Fruit fly (Drosophila melanogaster) whole organism, embryonic: ENCODE results near the gene Mnn1.

Source experiments
- CG10431 ChIP-seq: fragments of 200-800 bp; sonication (Bioruptor generic); optimal IDR thresholded peaks from 3 replicates; lab custom pipeline; 2018; ENCODE audit warnings: missing biosample characterization, mild to moderate bottlenecking, missing genetic modification characterization
- CG10543 ChIP-seq: fragments of 200-800 bp; sonication (Bioruptor generic); optimal IDR thresholded peaks from 3 replicates; lab custom pipeline; 2017; ENCODE audit warnings: missing biosample characterization, mild to moderate bottlenecking, missing genetic modification characterization, moderate library complexity
- CG11560 ChIP-seq: fragments of 200-800 bp; sonication (Bioruptor generic); IDR thresholded peaks from 3 replicates; pipeline ENCODE4 v1.3.6; 2022; ENCODE audit warnings: missing biosample characterization, missing genetic modification characterization
- CG12104 ChIP-seq: fragments of 200-800 bp; sonication (Bioruptor generic); optimal IDR thresholded peaks from 3 replicates; lab custom pipeline; 2016; ENCODE audit warnings: missing biosample characterization, missing genetic modification characterization
- CG12391 ChIP-seq: fragments of 200-800 bp; sonication (Bioruptor generic); optimal IDR thresholded peaks from 3 replicates; lab custom pipeline; 2018; ENCODE audit warnings: missing biosample characterization, mild to moderate bottlenecking, missing genetic modification characterization, moderate library complexity
- CG13424 ChIP-seq: fragments of 200-800 bp; sonication (Bioruptor generic); optimal IDR thresholded peaks from 2 replicates; lab custom pipeline; 2019; ENCODE audit warnings: missing biosample characterization, mild to moderate bottlenecking, missing genetic modification characterization, moderate library complexity
- CG13775 ChIP-seq: fragments of 200-800 bp; sonication (Bioruptor generic); optimal IDR thresholded peaks from 3 replicates; lab custom pipeline; 2017; ENCODE audit warnings: missing biosample characterization, mild to moderate bottlenecking, missing genetic modification characterization
- CG17568 ChIP-seq: fragments of 200-800 bp; sonication (Bioruptor generic); optimal IDR thresholded peaks from 2 replicates; lab custom pipeline; 2018; ENCODE audit warnings: missing biosample characterization, mild to moderate bottlenecking, missing genetic modification characterization, moderate library complexity
- CG2116 ChIP-seq: fragments of 200-800 bp; sonication (Bioruptor generic); optimal IDR thresholded peaks from 3 replicates; lab custom pipeline; 2018; ENCODE audit warnings: missing biosample characterization, mild to moderate bottlenecking, missing genetic modification characterization
- CG2129 ChIP-seq: fragments of 200-800 bp; sonication (Bioruptor generic); IDR thresholded peaks from 2 replicates; pipeline ENCODE4 v1.3.6; 2022; ENCODE audit warnings: missing biosample characterization, missing genetic modification characterization; ENCODE audit not compliant: partially characterized antibody
- CG2202 ChIP-seq: fragments of 200-800 bp; sonication (Bioruptor generic); optimal IDR thresholded peaks from 2 replicates; lab custom pipeline; 2018; ENCODE audit warnings: missing biosample characterization, mild to moderate bottlenecking, missing genetic modification characterization
- CG2875 ChIP-seq: fragments of 200-800 bp; sonication (Bioruptor generic); optimal IDR thresholded peaks from 2 replicates; lab custom pipeline; 2017; ENCODE audit warnings: missing biosample characterization, mild to moderate bottlenecking, missing genetic modification characterization, missing genetic modification reagents
- CG30020 ChIP-seq: fragments of 200-800 bp; optimal IDR thresholded peaks from 2 replicates; lab custom pipeline; 2019; ENCODE audit warnings: missing biosample characterization, mild to moderate bottlenecking, missing genetic modification characterization, moderate library complexity
- CG30403 ChIP-seq: fragments of 200-800 bp; sonication (Bioruptor generic); optimal IDR thresholded peaks from 3 replicates; lab custom pipeline; 2016; ENCODE audit warnings: missing biosample characterization, missing genetic modification characterization
- CG33557 ChIP-seq: fragments of 200-800 bp; sonication (Bioruptor generic); optimal IDR thresholded peaks from 2 replicates; lab custom pipeline; 2019; ENCODE audit warnings: missing biosample characterization, mild to moderate bottlenecking, missing genetic modification characterization, moderate library complexity
- CG34376 ChIP-seq: fragments of 200-800 bp; sonication (Bioruptor generic); optimal IDR thresholded peaks from 2 replicates; lab custom pipeline; 2018; ENCODE audit warnings: missing biosample characterization, mild to moderate bottlenecking, missing genetic modification characterization
- CG3838 ChIP-seq: fragments of 200-800 bp; sonication (Bioruptor generic); optimal IDR thresholded peaks from 3 replicates; lab custom pipeline; 2016; ENCODE audit warnings: missing biosample characterization, missing genetic modification characterization
- CG4730 ChIP-seq: fragments of 200-800 bp; sonication (Bioruptor generic); IDR thresholded peaks from 2 replicates; pipeline ENCODE4 v1.3.6; 2022; ENCODE audit warnings: missing biosample characterization, missing genetic modification characterization
- CG6654 ChIP-seq: fragments of 200-800 bp; sonication (Bioruptor generic); optimal IDR thresholded peaks from 2 replicates; lab custom pipeline; 2017; ENCODE audit warnings: missing biosample characterization, mild to moderate bottlenecking, missing genetic modification characterization
- CG6854 ChIP-seq: fragments of 200-800 bp; sonication (Bioruptor generic); optimal IDR thresholded peaks from 3 replicates; lab custom pipeline; 2017; ENCODE audit warnings: missing biosample characterization, mild to moderate bottlenecking, missing genetic modification characterization
- CG8089 ChIP-seq: fragments of 200-800 bp; sonication (Bioruptor generic); optimal IDR thresholded peaks from 3 replicates; lab custom pipeline; 2016; ENCODE audit warnings: missing biosample characterization, missing genetic modification characterization
- CG9817 ChIP-seq: fragments of 200-800 bp; sonication (Bioruptor generic); optimal IDR thresholded peaks from 2 replicates; lab custom pipeline; 2018; ENCODE audit warnings: missing biosample characterization, mild to moderate bottlenecking, missing genetic modification characterization, moderate library complexity
- CG9876 ChIP-seq: fragments of 200-800 bp; sonication (Bioruptor generic); optimal IDR thresholded peaks from 2 replicates; lab custom pipeline; 2016; ENCODE audit warnings: missing biosample characterization, missing genetic modification characterization
- CkIIα-i1 ChIP-seq: fragments of 200-800 bp; sonication (Bioruptor generic); IDR thresholded peaks from 2 replicates; pipeline ENCODE4 v1.3.6; 2022; ENCODE audit warnings: missing biosample characterization, missing genetic modification characterization
- Ets65A ChIP-seq: fragments of 200-800 bp; sonication (Bioruptor generic); peaks from one replicate; lab custom pipeline; 2016; ENCODE audit warnings: missing biosample characterization, missing genetic modification characterization
- HLH3B ChIP-seq: fragments of 200-800 bp; sonication (Bioruptor generic); IDR thresholded peaks from 2 replicates; pipeline ENCODE4 v1.3.6; 2022; ENCODE audit warnings: missing biosample characterization, missing genetic modification characterization
- Hr3 ChIP-seq: fragments of 200-800 bp; sonication (Bioruptor generic); optimal IDR thresholded peaks from 3 replicates; lab custom pipeline; 2016; ENCODE audit warnings: missing biosample characterization, missing genetic modification characterization
- Hr51 ChIP-seq, 2 experiments: fragments of 200-800 bp; sonication (Bioruptor generic); optimal IDR thresholded peaks; 2 replicates in 1 of 2; 3 replicates in 1 of 2; lab custom pipeline; 2016 to 2018; ENCODE audit warnings: missing biosample characterization in 2 of 2, missing genetic modification characterization in 2 of 2, mild to moderate bottlenecking in 1 of 2, moderate library complexity in 1 of 2
- Hsf ChIP-seq: fragments of 200-800 bp; sonication (Bioruptor generic); optimal IDR thresholded peaks from 3 replicates; lab custom pipeline; 2016; ENCODE audit warnings: missing biosample characterization, missing genetic modification characterization
- MBD-R2 ChIP-seq: fragments of 200-800 bp; sonication (Bioruptor generic); IDR thresholded peaks from 2 replicates; pipeline ENCODE4 v1.3.6; 2022; ENCODE audit warnings: missing biosample characterization, missing genetic modification characterization
- NFAT ChIP-seq: fragments of 200-800 bp; sonication (Bioruptor generic); IDR thresholded peaks from 2 replicates; pipeline ENCODE4 v1.3.6; 2022; ENCODE audit warnings: missing biosample characterization, missing genetic modification characterization
- Ptx1 ChIP-seq: fragments of 200-800 bp; sonication (Bioruptor generic); IDR thresholded peaks from 2 replicates; pipeline ENCODE4 v1.3.6; 2022; ENCODE audit warnings: missing biosample characterization, missing genetic modification characterization
- Rfx ChIP-seq: fragments of 200-800 bp; sonication (Bioruptor generic); IDR thresholded peaks from 2 replicates; pipeline ENCODE4 v1.3.6; 2022; ENCODE audit warnings: missing biosample characterization, missing genetic modification characterization
- Taf1 ChIP-seq: fragments of 200-800 bp; sonication (Bioruptor generic); IDR thresholded peaks from 2 replicates; pipeline ENCODE4 v1.3.6; 2022; ENCODE audit warnings: missing biosample characterization, missing genetic modification characterization
- cad ChIP-seq: fragments of >200 bp; optimal IDR thresholded peaks from 2 replicates; lab custom pipeline; 2017; ENCODE audit warnings: missing biosample characterization, missing genetic modification characterization
- danr ChIP-seq: fragments of 200-800 bp; sonication (Bioruptor generic); IDR thresholded peaks from 2 replicates; pipeline ENCODE4 v1.3.6; 2022; ENCODE audit warnings: missing biosample characterization, missing genetic modification characterization
- esg ChIP-seq: fragments of 200-800 bp; sonication (Bioruptor generic); conservative IDR thresholded peaks from 2 replicates; pipeline ENCODE4 v1.3.6; 2022; ENCODE audit warnings: missing biosample characterization, missing genetic modification characterization
- fu2 ChIP-seq: fragments of 200-800 bp; sonication (Bioruptor generic); optimal IDR thresholded peaks from 2 replicates; lab custom pipeline; 2016; ENCODE audit warnings: missing biosample characterization, missing genetic modification characterization
- grn ChIP-seq: fragments of 200-800 bp; sonication (Bioruptor generic); optimal IDR thresholded peaks from 3 replicates; lab custom pipeline; 2017; ENCODE audit warnings: missing biosample characterization, missing genetic modification characterization
- gro ChIP-seq: fragments of 200-800 bp; sonication (Bioruptor generic); optimal IDR thresholded peaks from 2 replicates; lab custom pipeline; 2016; ENCODE audit warnings: missing biosample characterization, missing genetic modification characterization
- pan ChIP-seq, 4 experiments: fragments of >200 bp in 3 of 4; fragments of 200-800 bp in 1 of 4; sonication (Bioruptor generic) in 1 of 4; optimal IDR thresholded peaks in 3 of 4; IDR thresholded peaks in 1 of 4; 2 replicates each; pipeline versions ENCODE4 v1.3.6 to Lab custom; 2017 to 2022; ENCODE audit warnings: missing biosample characterization in 2 of 4, missing genetic modification characterization in 2 of 4, mixed read lengths in 1 of 4
- pros ChIP-seq: fragments of 200-800 bp; sonication (Bioruptor generic); optimal IDR thresholded peaks from 3 replicates; lab custom pipeline; 2019; ENCODE audit warnings: missing biosample characterization, mild to moderate bottlenecking, missing genetic modification characterization, moderate library complexity
- sd ChIP-seq: fragments of 200-800 bp; sonication (Bioruptor generic); optimal IDR thresholded peaks from 3 replicates; lab custom pipeline; 2018; ENCODE audit warnings: missing biosample characterization, mild to moderate bottlenecking, missing genetic modification characterization, moderate library complexity
- sna ChIP-seq: fragments of 200-800 bp; sonication (Bioruptor generic); IDR thresholded peaks from 2 replicates; pipeline ENCODE4 v1.3.6; 2022; ENCODE audit warnings: missing biosample characterization, missing genetic modification characterization; ENCODE audit not compliant: partially characterized antibody
- sr ChIP-seq: fragments of 200-800 bp; sonication (Bioruptor generic); IDR thresholded peaks from 3 replicates; pipeline ENCODE4 v1.3.6; 2022; ENCODE audit warnings: missing biosample characterization, missing genetic modification characterization
- tgo ChIP-seq: fragments of 200-800 bp; sonication (Bioruptor generic); IDR thresholded peaks from 3 replicates; pipeline ENCODE4 v1.3.6; 2022; ENCODE audit warnings: missing biosample characterization, missing genetic modification characterization
- tio ChIP-seq: fragments of 200-800 bp; sonication (Bioruptor generic); optimal IDR thresholded peaks from 2 replicates; lab custom pipeline; 2017; ENCODE audit warnings: missing biosample characterization, missing genetic modification characterization, inconsistent platforms
- tx ChIP-seq: fragments of 200-800 bp; sonication (Bioruptor generic); optimal IDR thresholded peaks from 2 replicates; lab custom pipeline; 2016; ENCODE audit warnings: missing biosample characterization, missing genetic modification characterization
- unpg ChIP-seq: fragments of 200-800 bp; sonication (Bioruptor generic); optimal IDR thresholded peaks from 3 replicates; lab custom pipeline; 2018; ENCODE audit warnings: missing biosample characterization, mild to moderate bottlenecking, missing genetic modification characterization, moderate library complexity

Gene Mnn1

DNA sequence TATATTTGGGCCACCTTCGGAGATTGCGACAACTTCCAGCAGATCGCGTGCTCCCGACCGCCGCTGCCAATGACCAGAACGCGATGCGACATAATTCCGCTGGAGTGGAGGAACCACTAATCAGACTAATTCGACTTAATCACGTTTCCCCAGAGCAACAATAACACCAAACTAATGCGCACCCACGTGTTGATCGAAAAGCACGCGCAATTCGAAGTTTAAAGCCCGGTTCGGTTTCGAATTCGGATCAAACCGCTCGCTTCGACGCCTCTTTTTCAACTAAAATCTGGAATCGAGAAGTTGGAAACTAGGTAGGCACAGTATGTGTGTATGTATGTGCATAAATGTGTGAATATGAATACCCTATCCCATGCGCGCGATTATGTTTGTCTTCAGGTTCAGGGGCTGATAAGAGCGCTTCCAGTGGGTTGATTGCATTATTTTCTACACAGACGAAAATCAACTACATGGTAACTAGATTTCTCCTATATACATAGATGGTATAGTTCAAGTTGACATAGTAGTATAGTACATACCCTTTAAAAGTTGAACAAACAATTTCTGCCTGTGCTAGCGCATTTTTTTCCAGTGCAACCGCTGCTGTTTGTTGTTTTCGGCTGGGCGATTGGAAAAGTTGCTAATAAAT lies 32.4 kb upstream of the Mnn1 start, which contains the start of gene Gart (continued):
- TF ChIP-seq Hr51 (GFP tag; optimal IDR thresholded peaks at IDR 0.05; lab: Kevin White, UChicago) (peak in 1 of 2 experiments; percentile 43), sna (GFP tag; lab: Robert Waterston, UW) (no peak), CG12391 (tag; lab: Kevin White, UChicago) (peak; percentile 71), CG9876 (peak; percentile 59), pros (GFP tag; lab: Kevin White, UChicago) (no peak), HLH3B (peak; percentile 70; the same call in 1 of the 2 replicates), CG12104 (peak; percentile 26), danr (GFP tag; lab: Robert Waterston, UW) (0 out of 2 replicates have a peak, but pooled peaks have one; percentile 16), CG30403 (GFP tag; lab: Kevin White, UChicago) (peak; percentile 76), CG13775 (GFP tag; lab: Kevin White, UChicago) (peak; percentile 12), CG13424 (tag; lab: Kevin White, UChicago) (peak; percentile 69), Ets65A (GFP tag; lab: Kevin White, UChicago) (peak; percentile 93), Rfx (GFP tag; lab: Robert Waterston, UW) (peak; percentile 84), CG3838 (GFP tag; lab: Kevin White, UChicago) (no peak), grn (GFP tag; lab: Kevin White, UChicago) (peak; percentile 47), pan (optimal IDR thresholded peaks at IDR 0.05; lab: Kevin White, UChicago) (no peak), pan (GFP tag; optimal IDR thresholded peaks at IDR 0.05 in 1 of 2, IDR thresholded peaks at IDR 0.05 in 1 of 2) (peak in 1 of 2 experiments; percentile 28), sd (tag; lab: Kevin White, UChicago) (peak; percentile 49), CG6654 (GFP tag; lab: Kevin White, UChicago) (no peak), unpg (GFP tag; lab: Kevin White, UChicago) (peak; percentile 64), gro (GFP tag; lab: Kevin White, UChicago) (peak; percentile 18), CG11560 (tag; lab: Robert Waterston, UW) (no peak), CG33557 (GFP tag; lab: Kevin White, UChicago) (peak; percentile 10), cad (GFP tag; lab: Kevin White, UChicago) (no peak), CG2875 (peak; percentile 67), tgo (GFP tag; lab: Robert Waterston, UW) (peak; percentile 70), CkIIα-i1 (GFP tag; lab: Robert Waterston, UW) (no peak), CG30020 (tag; lab: Kevin White, UChicago) (no peak), NFAT (GFP tag; lab: Robert Waterston, UW) (peak; percentile 36), esg (peak; percentile 51), Hsf (peak; percentile 60), tio (GFP tag; lab: Kevin White, UChicago) (no peak), CG6854 (GFP tag; lab: Kevin White, UChicago) (no peak), CG2202 (tag; lab: Kevin White, UChicago) (peak; percentile 40), MBD-R2 (GFP tag; lab: Robert Waterston, UW) (peak; percentile 57), Ptx1 (peak; percentile 74), CG34376 (GFP tag; lab: Kevin White, UChicago) (peak; percentile 62), fu2 (GFP tag; lab: Kevin White, UChicago) (peak; percentile 61), CG4730 (GFP tag; lab: Robert Waterston, UW) (no peak), CG10431 (GFP tag; lab: Kevin White, UChicago) (peak; percentile 90), CG10543 (GFP tag; lab: Kevin White, UChicago) (peak; percentile 75), CG17568 (GFP tag; lab: Kevin White, UChicago) (no peak), Taf1 (GFP tag; lab: Robert Waterston, UW) (peak; percentile 40; the same call in 1 of the 2 replicates), CG2129 (no peak), sr (GFP tag; lab: Robert Waterston, UW) (no peak), Hr3 (GFP tag; lab: Kevin White, UChicago) (peak; percentile 55), tx (GFP tag; lab: Kevin White, UChicago) (peak; percentile 57), CG8089 (GFP tag; lab: Kevin White, UChicago) (peak; percentile 59), CG9817 (tag; lab: Kevin White, UChicago) (no peak), CG2116 (GFP tag; lab: Kevin White, UChicago) (peak; percentile 10)
